Worm (Caenorhabditis elegans) whole organism, L2 larva: ENCODE results near the gene nipi-3.

Experiments
- C34F6.9 ChIP-seq: fragments of 150-350 bp; optimal IDR thresholded peaks from 2 replicates; lab custom pipeline; 2014; ENCODE audit warnings: missing biosample characterization, missing genetic modification characterization
- F13H6.1 ChIP-seq: sonication (generic microtip); optimal IDR thresholded peaks from 2 replicates; lab custom pipeline; 2016; ENCODE audit warnings: missing genetic modification characterization, missing compliant biosample characterization
- R02D3.7 ChIP-seq: fragments of 150-350 bp; optimal IDR thresholded peaks from 2 replicates; lab custom pipeline; 2014; ENCODE audit warnings: missing biosample characterization, missing genetic modification characterization
- Y55F3AM.14 ChIP-seq: fragments of 200-800 bp; sonication (Bioruptor generic); optimal IDR thresholded peaks from 2 replicates; lab custom pipeline; 2018; ENCODE audit warnings: mild to moderate bottlenecking, missing genetic modification characterization, missing compliant biosample characterization
- ZK546.5 ChIP-seq: sonication (generic microtip); optimal IDR thresholded peaks from 2 replicates; lab custom pipeline; 2017; ENCODE audit warnings: missing biosample characterization, missing genetic modification characterization
- alr-1 ChIP-seq: fragments of 150-350 bp; optimal IDR thresholded peaks from 2 replicates; lab custom pipeline; 2014; ENCODE audit warnings: missing biosample characterization, missing genetic modification characterization
- aly-2 ChIP-seq: fragments of 150-350 bp; optimal IDR thresholded peaks from 2 replicates; lab custom pipeline; 2014; ENCODE audit warnings: missing biosample characterization, missing genetic modification characterization
- ama-1 ChIP-seq: fragments of 150-350 bp; optimal IDR thresholded peaks from 2 replicates; lab custom pipeline; 2018; ENCODE audit warnings: inconsistent platforms
- blmp-1 ChIP-seq: sonication (generic microtip); optimal IDR thresholded peaks from 2 replicates; lab custom pipeline; 2017; ENCODE audit warnings: missing genetic modification characterization, mild to moderate bottlenecking, missing compliant biosample characterization, antibody characterized with exemption, moderate library complexity; ENCODE audit not compliant: insufficient read depth
- ceh-16 ChIP-seq: fragments of 150-350 bp; optimal IDR thresholded peaks from 2 replicates; lab custom pipeline; 2014; ENCODE audit warnings: missing biosample characterization, missing genetic modification characterization
- ceh-82 ChIP-seq: fragments of 150-350 bp; optimal IDR thresholded peaks from 2 replicates; lab custom pipeline; 2014; ENCODE audit warnings: missing biosample characterization, missing genetic modification characterization
- crh-2 ChIP-seq: sonication (generic microtip); optimal IDR thresholded peaks from 2 replicates; lab custom pipeline; 2017; ENCODE audit warnings: missing biosample characterization, missing genetic modification characterization
- dmd-4 ChIP-seq: sonication (generic microtip); optimal IDR thresholded peaks from 2 replicates; lab custom pipeline; 2017; ENCODE audit warnings: missing biosample characterization, missing genetic modification characterization
- egl-27 ChIP-seq: sonication (generic microtip); optimal IDR thresholded peaks from 3 replicates; lab custom pipeline; 2017; ENCODE audit warnings: missing biosample characterization, missing genetic modification reagents, missing genetic modification characterization
- elt-1 ChIP-seq: fragments of 150-350 bp; optimal IDR thresholded peaks from 2 replicates; lab custom pipeline; 2014; ENCODE audit warnings: missing biosample characterization, missing genetic modification characterization
- elt-3 ChIP-seq: sonication (generic microtip); optimal IDR thresholded peaks from 2 replicates; lab custom pipeline; 2017; ENCODE audit warnings: missing biosample characterization, missing genetic modification characterization
- fos-1 ChIP-seq: fragments of 150-350 bp; optimal IDR thresholded peaks from 2 replicates; lab custom pipeline; 2014; ENCODE audit warnings: missing biosample characterization, missing genetic modification characterization
- gmeb-1 ChIP-seq: fragments of 150-350 bp; optimal IDR thresholded peaks from 2 replicates; lab custom pipeline; 2014; ENCODE audit warnings: missing biosample characterization, missing genetic modification characterization
- lin-11 ChIP-seq: fragments of 150-350 bp; sonication (generic microtip); optimal IDR thresholded peaks from 2 replicates; lab custom pipeline; 2014; ENCODE audit warnings: missing biosample characterization, missing genetic modification characterization, inconsistent platforms, mixed read lengths
- lin-13 ChIP-seq: fragments of 150-350 bp; optimal IDR thresholded peaks from 2 replicates; lab custom pipeline; 2014; ENCODE audit warnings: missing biosample characterization, missing genetic modification reagents, missing genetic modification characterization
- lin-39 ChIP-seq: fragments of 150-350 bp; optimal IDR thresholded peaks from 2 replicates; lab custom pipeline; 2014; ENCODE audit warnings: missing biosample characterization, missing genetic modification reagents, missing genetic modification characterization
- lsy-2 ChIP-seq, 2 experiments: fragments of 150-350 bp in 1 of 2; sonication (generic microtip) in 1 of 2; optimal IDR thresholded peaks; 2 replicates each; lab custom pipeline; 2014 to 2017; ENCODE audit warnings: missing biosample characterization in 2 of 2, missing genetic modification characterization in 2 of 2
- mab-5 ChIP-seq: fragments of 150-350 bp; optimal IDR thresholded peaks from 2 replicates; lab custom pipeline; 2014; ENCODE audit warnings: missing biosample characterization, missing genetic modification characterization
- mbf-1 ChIP-seq: sonication (generic microtip); optimal IDR thresholded peaks from 2 replicates; lab custom pipeline; 2017; ENCODE audit warnings: missing biosample characterization, missing genetic modification characterization
- mdl-1 ChIP-seq, 2 experiments: fragments of 150-350 bp in 1 of 2; sonication (generic microtip) in 1 of 2; optimal IDR thresholded peaks; 2 replicates each; lab custom pipeline; 2017; ENCODE audit warnings: missing biosample characterization in 2 of 2, missing genetic modification characterization in 2 of 2
- nhr-10 ChIP-seq: sonication (generic microtip); optimal IDR thresholded peaks from 2 replicates; lab custom pipeline; 2017; ENCODE audit warnings: missing biosample characterization, missing genetic modification characterization
- nhr-11 ChIP-seq: fragments of 150-350 bp; optimal IDR thresholded peaks from 2 replicates; lab custom pipeline; 2014; ENCODE audit warnings: missing biosample characterization, missing genetic modification characterization
- nhr-12 ChIP-seq: fragments of 150-350 bp; optimal IDR thresholded peaks from 2 replicates; lab custom pipeline; 2014; ENCODE audit warnings: missing biosample characterization, missing genetic modification characterization
- nhr-129 ChIP-seq: fragments of 150-350 bp; optimal IDR thresholded peaks from 2 replicates; lab custom pipeline; 2014; ENCODE audit warnings: missing biosample characterization, missing genetic modification characterization
- nhr-21 ChIP-seq: fragments of 150-350 bp; optimal IDR thresholded peaks from 2 replicates; lab custom pipeline; 2014; ENCODE audit warnings: missing biosample characterization, missing genetic modification characterization
- nhr-23 ChIP-seq: fragments of 150-350 bp; optimal IDR thresholded peaks from 2 replicates; lab custom pipeline; 2014; ENCODE audit warnings: missing biosample characterization, missing genetic modification reagents, missing genetic modification characterization
- nhr-237 ChIP-seq: fragments of 150-350 bp; optimal IDR thresholded peaks from 2 replicates; lab custom pipeline; 2014; ENCODE audit warnings: missing biosample characterization, missing genetic modification characterization
- nhr-25 ChIP-seq: fragments of 150-350 bp; sonication (generic microtip); optimal IDR thresholded peaks from 3 replicates; lab custom pipeline; 2014; ENCODE audit warnings: missing biosample characterization, missing genetic modification characterization
- nhr-6 ChIP-seq: fragments of 150-350 bp; optimal IDR thresholded peaks from 2 replicates; lab custom pipeline; 2014; ENCODE audit warnings: missing biosample characterization, missing genetic modification characterization
- nhr-77 ChIP-seq: fragments of 150-350 bp; optimal IDR thresholded peaks from 2 replicates; lab custom pipeline; 2014; ENCODE audit warnings: missing biosample characterization, missing genetic modification characterization
- peb-1 ChIP-seq: fragments of 150-350 bp; optimal IDR thresholded peaks from 2 replicates; lab custom pipeline; 2014; ENCODE audit warnings: missing biosample characterization, missing genetic modification characterization
- sem-4 ChIP-seq: fragments of 150-350 bp; optimal IDR thresholded peaks from 2 replicates; lab custom pipeline; 2014; ENCODE audit warnings: missing biosample characterization, missing genetic modification reagents, missing genetic modification characterization
- skn-1 ChIP-seq: sonication (generic microtip); optimal IDR thresholded peaks from 2 replicates; lab custom pipeline; 2017; ENCODE audit warnings: missing biosample characterization, missing genetic modification characterization
- sma-3 ChIP-seq: sonication (generic microtip); optimal IDR thresholded peaks from 2 replicates; lab custom pipeline; 2016; ENCODE audit warnings: missing genetic modification reagents, missing genetic modification characterization, missing compliant biosample characterization
- sma-9 ChIP-seq, 2 experiments: fragments of 150-350 bp in 1 of 2; sonication (generic microtip) in 1 of 2; optimal IDR thresholded peaks; 2 replicates each; lab custom pipeline; 2014 to 2016; ENCODE audit warnings: missing genetic modification characterization in 2 of 2, mild to moderate bottlenecking in 1 of 2, missing biosample characterization in 1 of 2, missing compliant biosample characterization in 1 of 2, missing genetic modification reagents in 1 of 2, moderate library complexity in 1 of 2
- snpc-4 ChIP-seq: fragments of 150-350 bp; optimal IDR thresholded peaks from 2 replicates; lab custom pipeline; 2014; ENCODE audit warnings: missing biosample characterization, missing genetic modification characterization
- unc-39 ChIP-seq: fragments of 150-350 bp; optimal IDR thresholded peaks from 2 replicates; lab custom pipeline; 2014; ENCODE audit warnings: missing biosample characterization, missing genetic modification characterization
- unc-55 ChIP-seq: fragments of 150-350 bp; sonication (generic microtip); optimal IDR thresholded peaks from 3 replicates; lab custom pipeline; 2014; ENCODE audit warnings: missing biosample characterization, missing genetic modification reagents, missing genetic modification characterization
- unc-62 ChIP-seq: fragments of 150-350 bp; optimal IDR thresholded peaks from 2 replicates; lab custom pipeline; 2014; ENCODE audit warnings: missing biosample characterization, missing genetic modification reagents, missing genetic modification characterization
- zag-1 ChIP-seq: fragments of 150-350 bp; optimal IDR thresholded peaks from 2 replicates; lab custom pipeline; 2014; ENCODE audit warnings: missing biosample characterization, missing genetic modification characterization
- ztf-1 ChIP-seq: fragments of 200-800 bp; sonication (Bioruptor generic); conservative IDR thresholded peaks from 2 replicates; pipeline ENCODE4 v1.3.6; 2022; ENCODE audit warnings: missing genetic modification characterization, missing compliant biosample characterization
- ztf-11 ChIP-seq: sonication (generic microtip); optimal IDR thresholded peaks from 2 replicates; lab custom pipeline; 2017; ENCODE audit warnings: missing biosample characterization, missing genetic modification characterization
- ztf-4 ChIP-seq: fragments of 150-350 bp; optimal IDR thresholded peaks from 2 replicates; lab custom pipeline; 2014; ENCODE audit warnings: missing biosample characterization, missing genetic modification characterization

The nipi-3 gene

ce11 chrX:15607498-15608019 lies at the start of gene nipi-3:
Gene nipi-3, plus strand, starts transcription at chrX:15607969.
- TF ChIP-seq crh-2 (tag; lab: Kevin White, UChicago) (peak; percentile 98), nhr-129 (tag; lab: Kevin White, UChicago) (peak; percentile 97), unc-39 (tag; lab: Kevin White, UChicago) (no peak), nhr-77 (tag; lab: Kevin White, UChicago) (no peak), elt-1 (no peak), sma-3 (GFP tag; lab: Kevin White, UChicago) (peak; percentile 95), ztf-11 (tag; lab: Kevin White, UChicago) (no peak), nhr-23 (no peak), nhr-11 (tag; lab: Kevin White, UChicago) (peak; percentile 68), nhr-6 (tag; lab: Kevin White, UChicago) (peak; percentile 91), lin-39 (tag; lab: Kevin White, UChicago) (no peak), zag-1 (tag; lab: Kevin White, UChicago) (peak; percentile 81), skn-1 (tag; lab: Kevin White, UChicago) (peak; percentile 87), F13H6.1 (tag; lab: Kevin White, UChicago) (peak; percentile 94), snpc-4 (tag; lab: Kevin White, UChicago) (peak; percentile 66), ZK546.5 (tag; lab: Kevin White, UChicago) (peak; percentile 19), ceh-16 (tag; lab: Kevin White, UChicago) (peak; percentile 42), sma-9 (GFP tag; optimal IDR thresholded peaks at IDR 0.05; lab: Kevin White, UChicago) (peak; percentile 97), sma-9 (tag; optimal IDR thresholded peaks at IDR 0.05; lab: Kevin White, UChicago) (no peak), mdl-1 (tag; optimal IDR thresholded peaks at IDR 0.05; lab: Kevin White, UChicago) (peak; percentile 97 to 99), lin-11 (tag; lab: Kevin White, UChicago) (peak; percentile 88), egl-27 (tag; lab: Kevin White, UChicago) (peak; percentile 83), lin-13 (peak; percentile 87), ztf-4 (tag; lab: Kevin White, UChicago) (peak; percentile 85), fos-1 (tag; lab: Kevin White, UChicago) (peak; percentile 96), sem-4 (tag; lab: Kevin White, UChicago) (peak; percentile 87), elt-3 (tag; lab: Kevin White, UChicago) (no peak), ama-1 (lab: Kevin White, UChicago) (peak; percentile 36), unc-62 (GFP tag; lab: Kevin White, UChicago) (peak; percentile 76), unc-55 (GFP tag; lab: Kevin White, UChicago) (peak; percentile 97), aly-2 (no peak), ztf-1 (no peak), gmeb-1 (tag; lab: Kevin White, UChicago) (peak; percentile 77), nhr-237 (no peak), R02D3.7 (no peak), mab-5 (tag; lab: Kevin White, UChicago) (peak; percentile 45), dmd-4 (tag; lab: Kevin White, UChicago) (no peak), Y55F3AM.14 (GFP tag; lab: Kevin White, UChicago) (peak; percentile 74), blmp-1 (peak; percentile 41), nhr-21 (peak; percentile 92), nhr-12 (tag; lab: Kevin White, UChicago) (peak; percentile 21), nhr-25 (tag; lab: Kevin White, UChicago) (peak; percentile 96), lsy-2 (tag; optimal IDR thresholded peaks at IDR 0.05; lab: Kevin White, UChicago) (peak; percentile 77 to 85), alr-1 (tag; lab: Kevin White, UChicago) (peak; percentile 10), peb-1 (no peak), C34F6.9 (peak; percentile 96), nhr-10 (tag; lab: Kevin White, UChicago) (peak; percentile 70), ceh-82 (tag; lab: Kevin White, UChicago) (peak; percentile 51), mbf-1 (tag; lab: Kevin White, UChicago) (no peak)
